Fruit fly (Drosophila melanogaster) whole organism, embryonic: ENCODE measurements around the gene Cnep1r2.

ENCODE experiments used
- Blimp-1 ChIP-seq: fragments of 200-800 bp; sonication (Bioruptor generic); optimal IDR thresholded peaks from 3 replicates; lab custom pipeline; 2018; ENCODE audit warnings: missing biosample characterization, missing genetic modification characterization, mild to moderate bottlenecking, moderate library complexity, missing genetic modification reagents
- BtbVII ChIP-seq: fragments of 200-800 bp; sonication (Bioruptor generic); optimal IDR thresholded peaks from 3 replicates; lab custom pipeline; 2017; ENCODE audit warnings: missing biosample characterization, mild to moderate bottlenecking, missing genetic modification characterization
- CG11085 ChIP-seq: fragments of 200-800 bp; sonication (Bioruptor generic); IDR thresholded peaks from 2 replicates; pipeline ENCODE4 v1.3.6; 2022; ENCODE audit warnings: missing biosample characterization, missing genetic modification characterization
- CG12219 ChIP-seq: fragments of 200-800 bp; sonication (Bioruptor generic); optimal IDR thresholded peaks from 3 replicates; lab custom pipeline; 2018; ENCODE audit warnings: missing biosample characterization, mild to moderate bottlenecking, missing genetic modification characterization
- CG12659 ChIP-seq: fragments of 200-800 bp; sonication (Bioruptor generic); optimal IDR thresholded peaks from 3 replicates; lab custom pipeline; 2017; ENCODE audit warnings: mild to moderate bottlenecking, missing biosample characterization, missing genetic modification reagents, missing genetic modification characterization
- CG15696 ChIP-seq: fragments of 200-800 bp; sonication (Bioruptor generic); optimal IDR thresholded peaks from 2 replicates; lab custom pipeline; 2019; ENCODE audit warnings: missing biosample characterization, mild to moderate bottlenecking, missing genetic modification characterization, moderate library complexity
- CG16863 ChIP-seq: fragments of 200-800 bp; sonication (Bioruptor generic); optimal IDR thresholded peaks from 3 replicates; lab custom pipeline; 2016; ENCODE audit warnings: missing biosample characterization, missing genetic modification characterization
- CG18764 ChIP-seq: fragments of 200-800 bp; sonication (Bioruptor generic); optimal IDR thresholded peaks from 3 replicates; lab custom pipeline; 2016; ENCODE audit warnings: missing biosample characterization, missing genetic modification characterization
- CG2120 ChIP-seq: fragments of 200-800 bp; sonication (Bioruptor generic); optimal IDR thresholded peaks from 3 replicates; lab custom pipeline; 2016; ENCODE audit warnings: missing biosample characterization, missing genetic modification characterization
- CG33213 ChIP-seq: fragments of 200-800 bp; sonication (Bioruptor generic); optimal IDR thresholded peaks from 3 replicates; lab custom pipeline; 2016; ENCODE audit warnings: missing biosample characterization, missing genetic modification characterization
- CG34224 ChIP-seq: fragments of 200-800 bp; sonication (Bioruptor generic); IDR thresholded peaks from 3 replicates; pipeline ENCODE4 v1.3.6; 2022; ENCODE audit warnings: missing biosample characterization, missing genetic modification characterization; ENCODE audit not compliant: partially characterized antibody
- CG4360 ChIP-seq: fragments of 200-800 bp; sonication (Bioruptor generic); IDR thresholded peaks from 2 replicates; pipeline ENCODE4 v1.3.6; 2022; ENCODE audit warnings: missing biosample characterization, missing genetic modification characterization
- CG6765 ChIP-seq: fragments of 200-800 bp; sonication (Bioruptor generic); optimal IDR thresholded peaks from 3 replicates; lab custom pipeline; 2017; ENCODE audit warnings: missing biosample characterization, mild to moderate bottlenecking, missing genetic modification characterization
- CG6854 ChIP-seq: fragments of 200-800 bp; sonication (Bioruptor generic); optimal IDR thresholded peaks from 3 replicates; lab custom pipeline; 2017; ENCODE audit warnings: missing biosample characterization, mild to moderate bottlenecking, missing genetic modification characterization
- CG7839 ChIP-seq: fragments of 200-800 bp; sonication (Bioruptor generic); optimal IDR thresholded peaks from 3 replicates; lab custom pipeline; 2018; ENCODE audit warnings: missing biosample characterization, mild to moderate bottlenecking, missing genetic modification characterization, moderate library complexity
- CG9215 ChIP-seq: fragments of 200-800 bp; sonication (Bioruptor generic); IDR thresholded peaks from 2 replicates; pipeline ENCODE4 v1.3.6; 2022; ENCODE audit warnings: missing biosample characterization, missing genetic modification characterization
- Elba2 ChIP-seq: fragments of 200-800 bp; sonication (Bioruptor generic); optimal IDR thresholded peaks from 3 replicates; lab custom pipeline; 2016; ENCODE audit warnings: missing biosample characterization, missing genetic modification characterization
- Gug ChIP-seq: fragments of 200-800 bp; sonication (Bioruptor generic); IDR thresholded peaks from 4 replicates; pipeline ENCODE4 v1.3.6; 2022; ENCODE audit warnings: missing biosample characterization, missing genetic modification characterization
- HmgD ChIP-seq: fragments of 200-800 bp; sonication (Bioruptor generic); optimal IDR thresholded peaks from 3 replicates; lab custom pipeline; 2016; ENCODE audit warnings: missing biosample characterization, missing genetic modification characterization
- Hmr ChIP-seq: fragments of 200-800 bp; sonication (Bioruptor generic); optimal IDR thresholded peaks from 3 replicates; lab custom pipeline; 2017; ENCODE audit warnings: mild to moderate bottlenecking, missing biosample characterization, missing genetic modification reagents, missing genetic modification characterization
- Hr3 ChIP-seq: fragments of 200-800 bp; sonication (Bioruptor generic); optimal IDR thresholded peaks from 3 replicates; lab custom pipeline; 2016; ENCODE audit warnings: missing biosample characterization, missing genetic modification characterization
- Hr39 ChIP-seq: fragments of >200 bp; optimal IDR thresholded peaks from 2 replicates; lab custom pipeline; 2017
- MBD-R2 ChIP-seq: fragments of 200-800 bp; sonication (Bioruptor generic); IDR thresholded peaks from 2 replicates; pipeline ENCODE4 v1.3.6; 2022; ENCODE audit warnings: missing biosample characterization, missing genetic modification characterization
- NC2β ChIP-seq: fragments of 200-800 bp; sonication (Bioruptor generic); optimal IDR thresholded peaks from 2 replicates; lab custom pipeline; 2016; ENCODE audit warnings: missing biosample characterization, missing genetic modification characterization
- PHDP ChIP-seq: fragments of 200-800 bp; sonication (Bioruptor generic); optimal IDR thresholded peaks from 3 replicates; lab custom pipeline; 2018; ENCODE audit warnings: missing biosample characterization, mild to moderate bottlenecking, missing genetic modification characterization, moderate library complexity
- Scr ChIP-seq: fragments of 200-800 bp; sonication (Bioruptor generic); IDR thresholded peaks from 2 replicates; pipeline ENCODE4 v1.3.6; 2022; ENCODE audit warnings: missing biosample characterization, missing genetic modification characterization; ENCODE audit not compliant: partially characterized antibody
- Vsx1 ChIP-seq: fragments of 200-800 bp; sonication (Bioruptor generic); optimal IDR thresholded peaks from 2 replicates; lab custom pipeline; 2017; ENCODE audit warnings: missing biosample characterization, mild to moderate bottlenecking, missing genetic modification characterization, missing genetic modification reagents
- ase ChIP-seq: fragments of 200-800 bp; sonication (Bioruptor generic); IDR thresholded peaks from 3 replicates; pipeline ENCODE4 v1.3.6; 2022; ENCODE audit warnings: missing biosample characterization, missing genetic modification characterization
- br ChIP-seq: fragments of >200 bp; optimal IDR thresholded peaks from 2 replicates; lab custom pipeline; 2017
- cwo ChIP-seq: fragments of 200-800 bp; sonication (Bioruptor generic); optimal IDR thresholded peaks from 3 replicates; lab custom pipeline; 2017; ENCODE audit warnings: missing biosample characterization, missing genetic modification characterization, mild to moderate bottlenecking, moderate library complexity, missing genetic modification reagents
- dm ChIP-seq: fragments of 200-800 bp; sonication (Bioruptor generic); optimal IDR thresholded peaks from 3 replicates; lab custom pipeline; 2016; ENCODE audit warnings: missing biosample characterization, missing genetic modification characterization
- en ChIP-seq: fragments of 200-800 bp; sonication (Bioruptor generic); optimal IDR thresholded peaks from 2 replicates; lab custom pipeline; 2016; ENCODE audit warnings: missing biosample characterization, missing genetic modification characterization
- eve ChIP-seq, 2 experiments: fragments of >200 bp; optimal IDR thresholded peaks; 2 replicates each; lab custom pipeline; 2017; ENCODE audit warnings: missing biosample characterization in 2 of 2, missing genetic modification characterization in 2 of 2
- fd3F ChIP-seq: fragments of 200-800 bp; sonication (Bioruptor generic); optimal IDR thresholded peaks from 2 replicates; lab custom pipeline; 2018; ENCODE audit warnings: missing biosample characterization, mild to moderate bottlenecking, missing genetic modification characterization, moderate library complexity
- ftz-f1 ChIP-seq: fragments of 200-800 bp; sonication (Bioruptor generic); optimal IDR thresholded peaks from 2 replicates; lab custom pipeline; 2016; ENCODE audit warnings: missing biosample characterization, missing genetic modification characterization
- gsb ChIP-seq: fragments of 200-800 bp; sonication (Bioruptor generic); IDR thresholded peaks from 2 replicates; pipeline ENCODE4 v1.3.6; 2022; ENCODE audit warnings: missing biosample characterization, missing genetic modification characterization
- h ChIP-seq: fragments of >200 bp; optimal IDR thresholded peaks from 2 replicates; lab custom pipeline; 2017
- hb ChIP-seq: fragments of 200-800 bp; sonication (Bioruptor generic); IDR thresholded peaks from 3 replicates; pipeline ENCODE4 v1.3.6; 2022; ENCODE audit warnings: missing biosample characterization, missing genetic modification characterization; ENCODE audit not compliant: partially characterized antibody
- jigr1 ChIP-seq: fragments of 200-800 bp; sonication (Bioruptor generic); IDR thresholded peaks from 3 replicates; pipeline ENCODE4 v1.3.6; 2022; ENCODE audit warnings: missing biosample characterization, missing genetic modification characterization
- jing ChIP-seq: fragments of 200-800 bp; sonication (Bioruptor generic); optimal IDR thresholded peaks from 2 replicates; lab custom pipeline; 2018; ENCODE audit warnings: missing biosample characterization, mild to moderate bottlenecking, missing genetic modification characterization
- lab ChIP-seq: fragments of 200-800 bp; sonication (Bioruptor generic); optimal IDR thresholded peaks from 3 replicates; lab custom pipeline; 2017; ENCODE audit warnings: missing biosample characterization, missing genetic modification characterization, mild to moderate bottlenecking, moderate library complexity, missing genetic modification reagents
- odd ChIP-seq: fragments of 200-800 bp; sonication (Bioruptor generic); optimal IDR thresholded peaks from 2 replicates; lab custom pipeline; 2017; ENCODE audit warnings: missing biosample characterization, mild to moderate bottlenecking, missing genetic modification characterization
- org-1 ChIP-seq: fragments of 200-800 bp; sonication (Bioruptor generic); optimal IDR thresholded peaks from 2 replicates; lab custom pipeline; 2017; ENCODE audit warnings: missing biosample characterization, missing genetic modification characterization
- sc ChIP-seq, 3 experiments: fragments of >200 bp in 2 of 3; fragments of 200-800 bp in 1 of 3; sonication (Bioruptor generic) in 1 of 3; optimal IDR thresholded peaks; 2 replicates in 2 of 3; 3 replicates in 1 of 3; lab custom pipeline; 2017; ENCODE audit warnings: mild to moderate bottlenecking in 1 of 3, missing biosample characterization in 1 of 3, missing genetic modification characterization in 1 of 3, missing genetic modification reagents in 1 of 3
- seq ChIP-seq: fragments of 200-800 bp; sonication (Bioruptor generic); IDR thresholded peaks from 2 replicates; pipeline ENCODE4 v1.3.6; 2022; ENCODE audit warnings: missing biosample characterization, missing genetic modification characterization
- sim ChIP-seq: fragments of 200-800 bp; sonication (Bioruptor generic); IDR thresholded peaks from 2 replicates; pipeline ENCODE4 v1.3.6; 2022; ENCODE audit warnings: missing biosample characterization, missing genetic modification characterization
- sug ChIP-seq: fragments of 200-800 bp; optimal IDR thresholded peaks from 2 replicates; lab custom pipeline; 2019; ENCODE audit warnings: missing biosample characterization, mild to moderate bottlenecking, missing genetic modification characterization, moderate library complexity
- tap ChIP-seq: fragments of 200-800 bp; optimal IDR thresholded peaks from 3 replicates; lab custom pipeline; 2019; ENCODE audit warnings: missing biosample characterization, mild to moderate bottlenecking, missing genetic modification characterization, moderate library complexity
- tna ChIP-seq: fragments of 200-800 bp; sonication (Bioruptor generic); IDR thresholded peaks from 2 replicates; pipeline ENCODE4 v1.3.6; 2022; ENCODE audit warnings: missing biosample characterization, missing genetic modification characterization; ENCODE audit not compliant: partially characterized antibody
- usp ChIP-seq: fragments of >200 bp; optimal IDR thresholded peaks from 2 replicates; lab custom pipeline; 2017; ENCODE audit warnings: missing biosample characterization, missing genetic modification characterization
- vnd ChIP-seq: fragments of 200-800 bp; sonication (Bioruptor generic); IDR thresholded peaks from 3 replicates; pipeline ENCODE4 v1.3.6; 2022; ENCODE audit warnings: missing biosample characterization, missing genetic modification characterization; ENCODE audit not compliant: partially characterized antibody
- wor ChIP-seq: fragments of 200-800 bp; sonication (Bioruptor generic); IDR thresholded peaks from 2 replicates; pipeline ENCODE4 v1.3.6; 2022; ENCODE audit warnings: missing biosample characterization, missing genetic modification characterization

Gene Cnep1r2

dm6 chr3L:10679711-10680154 lies 41.8 kb downstream of the Cnep1r2 start (continued):
- peak; percentile 55 for TF ChIP-seq Hmr
- peak; percentile 50 for TF ChIP-seq CG12659
- no peak for TF ChIP-seq tap (tag; lab: Kevin White, UChicago)
- TF ChIP-seq sim, result no peak
- TF ChIP-seq Hr39 (lab: Kevin White, UChicago), result no peak
- no peak for TF ChIP-seq Scr (GFP tag; lab: Robert Waterston, UW)
- TF ChIP-seq CG9215 (GFP tag; lab: Robert Waterston, UW), result no peak
- no peak for TF ChIP-seq tna
- no peak for TF ChIP-seq CG18764 (GFP tag; lab: Kevin White, UChicago)
- peak; percentile 57 for TF ChIP-seq lab (GFP tag; lab: Kevin White, UChicago)
- no peak for TF ChIP-seq ftz-f1 (GFP tag; lab: Kevin White, UChicago)
- TF ChIP-seq jing (GFP tag; lab: Kevin White, UChicago), result no peak
- no peak for TF ChIP-seq vnd (GFP tag; lab: Robert Waterston, UW)
- TF ChIP-seq CG34224, result no peak
- TF ChIP-seq CG2120 (GFP tag; lab: Kevin White, UChicago), result peak; percentile 49
- peak; percentile 66 for TF ChIP-seq CG6765
- peak; percentile 40 for TF ChIP-seq fd3F (GFP tag; lab: Kevin White, UChicago)
- TF ChIP-seq odd (GFP tag; lab: Kevin White, UChicago), result peak; percentile 49
- TF ChIP-seq CG12219 (GFP tag; lab: Kevin White, UChicago), result no peak
- TF ChIP-seq Vsx1 (GFP tag; lab: Kevin White, UChicago), result no peak
- no peak for TF ChIP-seq CG6854
- peak; percentile 73 for TF ChIP-seq CG4360 (GFP tag; lab: Robert Waterston, UW)
- no peak for TF ChIP-seq h (lab: Kevin White, UChicago)
- no peak for TF ChIP-seq usp (GFP tag; lab: Kevin White, UChicago)
- peak; percentile 54 for TF ChIP-seq BtbVII
- no peak for TF ChIP-seq gsb (GFP tag; lab: Robert Waterston, UW)
- no peak for TF ChIP-seq HmgD
- no peak for TF ChIP-seq NC2β (GFP tag; lab: Kevin White, UChicago)
- TF ChIP-seq CG16863, result peak; percentile 2
- no peak for TF ChIP-seq CG33213
- no peak for TF ChIP-seq wor (GFP tag; lab: Robert Waterston, UW)
- TF ChIP-seq MBD-R2, result no peak
- no peak for TF ChIP-seq hb
- no peak for TF ChIP-seq eve (GFP tag; optimal IDR thresholded peaks at IDR 0.05; lab: Kevin White, UChicago)
- peak; percentile 24 for TF ChIP-seq org-1 (GFP tag; lab: Kevin White, UChicago)
- no peak for TF ChIP-seq CG15696 (tag; lab: Kevin White, UChicago)
- no peak for TF ChIP-seq cwo (GFP tag; lab: Kevin White, UChicago)
- no peak for TF ChIP-seq jigr1 (GFP tag; lab: Robert Waterston, UW)
- TF ChIP-seq dm, result no peak
- no peak for TF ChIP-seq Hr3 (GFP tag; lab: Kevin White, UChicago)
- no peak for TF ChIP-seq Gug
- peak; percentile 17 for TF ChIP-seq CG7839 (tag; lab: Kevin White, UChicago)
- TF ChIP-seq sug (tag; lab: Kevin White, UChicago), result peak; percentile 59
- TF ChIP-seq Blimp-1 (GFP tag; lab: Kevin White, UChicago), result peak; percentile 38
- TF ChIP-seq br, result no peak
- TF ChIP-seq seq (GFP tag; lab: Robert Waterston, UW), result peak; percentile 61
- TF ChIP-seq en (GFP tag; lab: Kevin White, UChicago), result no peak
- no peak for TF ChIP-seq sc (optimal IDR thresholded peaks at IDR 0.05; lab: Kevin White, UChicago)
- no peak for TF ChIP-seq sc (GFP tag; optimal IDR thresholded peaks at IDR 0.05; lab: Kevin White, UChicago)
- TF ChIP-seq CG11085 (GFP tag; lab: Robert Waterston, UW), result no peak
- TF ChIP-seq ase, result no peak
- peak; percentile 49 for TF ChIP-seq PHDP
- TF ChIP-seq Elba2 (GFP tag; lab: Kevin White, UChicago), result no peak
